Fruit fly (Drosophila melanogaster): ENCODE data around the gene PolA2.

The PolA2 gene

dm6 chr3R:27265330-27265729 lies 26.4 kb downstream of the PolA2 start, which contains the start of the genes CG14262 and CG14260:
Gene CG14262, minus strand, starts transcription at chr3R:27265430.
Gene CG14260, plus strand, starts transcription at chr3R:27265457.
- TF ChIP-seq rgr (GFP tag; optimal IDR thresholded peaks at IDR 0.05) (no peak), CrebA (GFP tag; optimal IDR thresholded peaks at IDR 0.05; ENCODE audit: borderline replicate concordance) (no peak), foxo (GFP tag; optimal IDR thresholded peaks at IDR 0.05) (no peak), Mio (GFP tag; optimal IDR thresholded peaks at IDR 0.05) (no peak), fru (GFP tag; optimal IDR thresholded peaks at IDR 0.05) (no peak), dl (GFP tag; optimal IDR thresholded peaks at IDR 0.05; ENCODE audit: insufficient read depth in 1 of 2, partially characterized antibody in 2 of 2) (no peak), Hnf4 (GFP tag; optimal IDR thresholded peaks at IDR 0.05) (no peak), sage (GFP tag; optimal IDR thresholded peaks at IDR 0.05) (no peak), jim (GFP tag; optimal IDR thresholded peaks at IDR 0.05) (no peak), woc (GFP tag; optimal IDR thresholded peaks at IDR 0.05) (no peak), GATAd (GFP tag; optimal IDR thresholded peaks at IDR 0.05) (no peak), lola (GFP tag; optimal IDR thresholded peaks at IDR 0.05) (no peak), Jra (GFP tag; optimal IDR thresholded peaks at IDR 0.05) (no peak), dsf (GFP tag; optimal IDR thresholded peaks at IDR 0.05; ENCODE audit: borderline replicate concordance) (no peak), Rel (GFP tag; optimal IDR thresholded peaks at IDR 0.05) (no peak), Rel (tag; optimal IDR thresholded peaks at IDR 0.05) (no peak), brk (GFP tag; optimal IDR thresholded peaks at IDR 0.05) (no peak), Sp1 (GFP tag; optimal IDR thresholded peaks at IDR 0.05) (no peak), br (GFP tag; optimal IDR thresholded peaks at IDR 0.05) (no peak), pan (optimal IDR thresholded peaks at IDR 0.05) (no peak), Vsx2 (GFP tag; optimal IDR thresholded peaks at IDR 0.05; ENCODE audit: partially characterized antibody) (no peak)

- no peak for TF ChIP-seq Rel (GFP tag; optimal IDR thresholded peaks at IDR 0.05)
- peak; percentile 78 for TF ChIP-seq Rel (tag; optimal IDR thresholded peaks at IDR 0.05)
- TF ChIP-seq pan (optimal IDR thresholded peaks at IDR 0.05): no peak
These were observed 31.7 kb downstream of the PolA2 start for dm6 chr3R:27270379-27271266.

dm6 chr3R:27272233-27272632 lies 33.3 kb downstream of the PolA2 start:
- TF ChIP-seq br (GFP tag; optimal IDR thresholded peaks at IDR 0.05): no peak
- TF ChIP-seq jim (GFP tag; optimal IDR thresholded peaks at IDR 0.05): peak; percentile 56
- TF ChIP-seq Myc (optimal IDR thresholded peaks at IDR 0.05): peak; percentile 2

dm6 chr3R:27273118-27274062 lies 34.4 kb downstream of the PolA2 start, which contains the start of gene CG5934:
Gene CG5934, plus strand, starts transcription at chr3R:27273705.
- TF ChIP-seq CrebA (GFP tag; optimal IDR thresholded peaks at IDR 0.05; ENCODE audit: borderline replicate concordance): no peak
- TF ChIP-seq dsf (GFP tag; optimal IDR thresholded peaks at IDR 0.05; ENCODE audit: borderline replicate concordance): no peak
- TF ChIP-seq dmrt93B (GFP tag; optimal IDR thresholded peaks at IDR 0.05): peak; percentile 16
- TF ChIP-seq sv (GFP tag; optimal IDR thresholded peaks at IDR 0.05): peak; percentile 23
- peak; percentile 48 for TF ChIP-seq ey (GFP tag; optimal IDR thresholded peaks at IDR 0.05)
- TF ChIP-seq Hr78 (GFP tag; optimal IDR thresholded peaks at IDR 0.05): no peak
- TF ChIP-seq Dfd (GFP tag; optimal IDR thresholded peaks at IDR 0.05): no peak
- TF ChIP-seq GATAd (GFP tag; optimal IDR thresholded peaks at IDR 0.05): no peak
- peak; percentile 32 for TF ChIP-seq br (GFP tag; optimal IDR thresholded peaks at IDR 0.05)
- TF ChIP-seq Myc (optimal IDR thresholded peaks at IDR 0.05): peak; percentile 10
- TF ChIP-seq CG32264 (GFP tag; optimal IDR thresholded peaks at IDR 0.05): no peak
- no peak for TF ChIP-seq pan (optimal IDR thresholded peaks at IDR 0.05)
- peak; percentile 15 to 51 for TF ChIP-seq foxo (GFP tag; optimal IDR thresholded peaks at IDR 0.05)
- TF ChIP-seq sage (GFP tag; optimal IDR thresholded peaks at IDR 0.05): no peak
- no peak for TF ChIP-seq Hnf4 (GFP tag; optimal IDR thresholded peaks at IDR 0.05)
- TF ChIP-seq brk (GFP tag; optimal IDR thresholded peaks at IDR 0.05): no peak
- no peak for TF ChIP-seq Mio (GFP tag; optimal IDR thresholded peaks at IDR 0.05)
- TF ChIP-seq lola (GFP tag; optimal IDR thresholded peaks at IDR 0.05): no peak
- TF ChIP-seq jim (GFP tag; optimal IDR thresholded peaks at IDR 0.05): no peak
- TF ChIP-seq rgr (GFP tag; optimal IDR thresholded peaks at IDR 0.05): peak; percentile 54
- TF ChIP-seq Hr83 (GFP tag; optimal IDR thresholded peaks at IDR 0.05; ENCODE audit: poor library complexity, severe bottlenecking): peak; percentile 59
- TF ChIP-seq tai (GFP tag; optimal IDR thresholded peaks at IDR 0.05): no peak
- no peak for TF ChIP-seq fru (GFP tag; optimal IDR thresholded peaks at IDR 0.05)
- peak; percentile 68 for TF ChIP-seq h (GFP tag; optimal IDR thresholded peaks at IDR 0.05)
- TF ChIP-seq CG9705 (GFP tag; optimal IDR thresholded peaks at IDR 0.05): no peak
- no peak for TF ChIP-seq N (GFP tag; optimal IDR thresholded peaks at IDR 0.05)
- TF ChIP-seq Dif (GFP tag; optimal IDR thresholded peaks at IDR 0.05; ENCODE audit: partially characterized antibody): no peak
- no peak for TF ChIP-seq Jra (GFP tag; optimal IDR thresholded peaks at IDR 0.05)
- peak; percentile 11 for TF ChIP-seq psq (GFP tag; optimal IDR thresholded peaks at IDR 0.05)
- no peak for TF ChIP-seq Vsx2 (GFP tag; optimal IDR thresholded peaks at IDR 0.05; ENCODE audit: partially characterized antibody)
- no peak for TF ChIP-seq dl (GFP tag; optimal IDR thresholded peaks at IDR 0.05; ENCODE audit: insufficient read depth in 1 of 2, partially characterized antibody in 2 of 2)
- no peak for TF ChIP-seq Rel (GFP tag; optimal IDR thresholded peaks at IDR 0.05)
- TF ChIP-seq Rel (tag; optimal IDR thresholded peaks at IDR 0.05): peak; percentile 77
- TF ChIP-seq usp (GFP tag; optimal IDR thresholded peaks at IDR 0.05): no peak
- no peak for TF ChIP-seq woc (GFP tag; optimal IDR thresholded peaks at IDR 0.05)
